Fruit fly (Drosophila melanogaster): Measurements from ENCODE around the gene CG5793.
A peak's percentile ranks its signal among the peaks of the same experiment; 100 is the strongest.

The CG5793 gene

dm6 chr3R:21118784-21119183 lies 8.6 kb upstream of the CG5793 start, which contains the start of gene Bdbt:
Gene Bdbt, minus strand, starts transcription at chr3R:21118856.
- no peak for TF ChIP-seq Dll (optimal IDR thresholded peaks at IDR 0.05)
- no peak for TF ChIP-seq pan (optimal IDR thresholded peaks at IDR 0.05)
- no peak for TF ChIP-seq usp (GFP tag; optimal IDR thresholded peaks at IDR 0.05)
- TF ChIP-seq CG8478 (optimal IDR thresholded peaks at IDR 0.05): no peak

- TF ChIP-seq EcR (GFP tag; optimal IDR thresholded peaks at IDR 0.05) (no peak), usp (GFP tag; optimal IDR thresholded peaks at IDR 0.05) (no peak), CG8478 (optimal IDR thresholded peaks at IDR 0.05) (no peak), psq (optimal IDR thresholded peaks at IDR 0.05) (no peak), Dll (optimal IDR thresholded peaks at IDR 0.05) (no peak), pan (optimal IDR thresholded peaks at IDR 0.05) (no peak)
These were observed 3.1 kb upstream of the CG5793 start for dm6 chr3R:21124225-21124624.

- TF ChIP-seq EcR (GFP tag; optimal IDR thresholded peaks at IDR 0.05) (no peak), CG8478 (optimal IDR thresholded peaks at IDR 0.05) (peak; percentile 73)
These were observed 594 bp upstream of the CG5793 start for dm6 chr3R:21126673-21127284.

- TF ChIP-seq psq (optimal IDR thresholded peaks at IDR 0.05): no peak
These were observed 2.2 kb downstream of the CG5793 start, which contains the start of gene Obp93a for dm6 chr3R:21129617-21130016. Gene Obp93a, minus strand, starts transcription at chr3R:21129717.

dm6 chr3R:21130050-21130449 lies 2.7 kb downstream of the CG5793 start, which contains the start of gene Ice2:
Gene Ice2, plus strand, starts transcription at chr3R:21130216.
- no peak for TF ChIP-seq CG8478 (optimal IDR thresholded peaks at IDR 0.05)
- no peak for TF ChIP-seq Dll (optimal IDR thresholded peaks at IDR 0.05)
- no peak for TF ChIP-seq usp (GFP tag; optimal IDR thresholded peaks at IDR 0.05)
- TF ChIP-seq psq (optimal IDR thresholded peaks at IDR 0.05): no peak
- no peak for TF ChIP-seq EcR (GFP tag; optimal IDR thresholded peaks at IDR 0.05)
- TF ChIP-seq pan (optimal IDR thresholded peaks at IDR 0.05): no peak

- TF ChIP-seq Dll (optimal IDR thresholded peaks at IDR 0.05) (no peak), pan (optimal IDR thresholded peaks at IDR 0.05) (no peak), CG8478 (optimal IDR thresholded peaks at IDR 0.05) (no peak), psq (optimal IDR thresholded peaks at IDR 0.05) (no peak), usp (GFP tag; optimal IDR thresholded peaks at IDR 0.05) (no peak), EcR (GFP tag; optimal IDR thresholded peaks at IDR 0.05) (no peak)
These were observed 6.1 kb downstream of the CG5793 start, which contains the start of gene Trm7-34 for dm6 chr3R:21133517-21133916. Gene Trm7-34, minus strand, starts transcription at chr3R:21133881.

- TF ChIP-seq psq (optimal IDR thresholded peaks at IDR 0.05) (no peak), usp (GFP tag; optimal IDR thresholded peaks at IDR 0.05) (no peak), pan (optimal IDR thresholded peaks at IDR 0.05) (no peak), Dll (optimal IDR thresholded peaks at IDR 0.05) (no peak), EcR (GFP tag; optimal IDR thresholded peaks at IDR 0.05) (no peak), CG8478 (optimal IDR thresholded peaks at IDR 0.05) (no peak)
These were observed 6.6 kb downstream of the CG5793 start, which contains the start of gene Usp8 for dm6 chr3R:21133951-21134350. Gene Usp8, plus strand, starts transcription at chr3R:21134262.

dm6 chr3R:21138220-21138754 lies 10.9 kb downstream of the CG5793 start, which contains the start of gene meigo:
Gene meigo, plus strand, starts transcription at chr3R:21138270.
- no peak for TF ChIP-seq psq (optimal IDR thresholded peaks at IDR 0.05)
- TF ChIP-seq Dll (optimal IDR thresholded peaks at IDR 0.05): no peak
- TF ChIP-seq pan (optimal IDR thresholded peaks at IDR 0.05): no peak
- no peak for TF ChIP-seq EcR (GFP tag; optimal IDR thresholded peaks at IDR 0.05)
- TF ChIP-seq CG8478 (optimal IDR thresholded peaks at IDR 0.05): no peak
- TF ChIP-seq usp (GFP tag; optimal IDR thresholded peaks at IDR 0.05): no peak

dm6 chr3R:21140458-21140857 lies 13.1 kb downstream of the CG5793 start, which contains the start of gene SNF4Agamma:
Gene SNF4Agamma, plus strand, starts transcription at chr3R:21140739.
- TF ChIP-seq CG8478 (optimal IDR thresholded peaks at IDR 0.05): no peak

dm6 chr3R:21141341-21141740 lies 14.0 kb downstream of the CG5793 start:
- TF ChIP-seq Dll (optimal IDR thresholded peaks at IDR 0.05) (no peak), usp (GFP tag; optimal IDR thresholded peaks at IDR 0.05) (no peak), CG8478 (optimal IDR thresholded peaks at IDR 0.05) (no peak), psq (optimal IDR thresholded peaks at IDR 0.05) (no peak), pan (optimal IDR thresholded peaks at IDR 0.05) (no peak), EcR (GFP tag; optimal IDR thresholded peaks at IDR 0.05) (no peak)

dm6 chr3R:21150090-21150489 lies 22.7 kb downstream of the CG5793 start:
- no peak for TF ChIP-seq usp (GFP tag; optimal IDR thresholded peaks at IDR 0.05)
- TF ChIP-seq EcR (GFP tag; optimal IDR thresholded peaks at IDR 0.05): no peak
- no peak for TF ChIP-seq Dll (optimal IDR thresholded peaks at IDR 0.05)
- no peak for TF ChIP-seq CG8478 (optimal IDR thresholded peaks at IDR 0.05)
- TF ChIP-seq pan (optimal IDR thresholded peaks at IDR 0.05): no peak
- TF ChIP-seq psq (optimal IDR thresholded peaks at IDR 0.05): no peak

dm6 chr3R:21151090-21151870 lies 23.9 kb downstream of the CG5793 start:
- TF ChIP-seq Dll (optimal IDR thresholded peaks at IDR 0.05): no peak
- no peak for TF ChIP-seq EcR (GFP tag; optimal IDR thresholded peaks at IDR 0.05)
- TF ChIP-seq psq (optimal IDR thresholded peaks at IDR 0.05): no peak
- no peak for TF ChIP-seq CG8478 (optimal IDR thresholded peaks at IDR 0.05)
- TF ChIP-seq pan (optimal IDR thresholded peaks at IDR 0.05): no peak
- no peak for TF ChIP-seq usp (GFP tag; optimal IDR thresholded peaks at IDR 0.05)

All from whole organism.